Worm (Caenorhabditis elegans): ENCODE measurements around the gene clec-2.
"Not testable (repeated sequence)": the region's sequence is repeated elsewhere in the genome, so short reads cannot be mapped to it uniquely, and the experiment has no call there.

- TF ChIP-seq klf-2 (GFP tag; conservative IDR thresholded peaks at IDR 0.05); cog-1 (tag; optimal IDR thresholded peaks at IDR 0.05); ztf-23 (GFP tag; IDR thresholded peaks at IDR 0.05); flt-1 (GFP tag; IDR thresholded peaks at IDR 0.05); tab-1 (GFP tag; IDR thresholded peaks at IDR 0.05); ref-1 (GFP tag; conservative IDR thresholded peaks at IDR 0.05); med-1 (GFP tag; optimal IDR thresholded peaks at IDR 0.05; ENCODE audit: insufficient read depth); ztf-29 (GFP tag; IDR thresholded peaks at IDR 0.05); T22C8.4 (GFP tag; IDR thresholded peaks at IDR 0.05): not testable (repeated sequence)
Measured at ce11 chrII:3032480-3032879, 9.2 kb upstream of the clec-2 start, which contains the start of gene B0454.6.

Data from whole organism, midembryonic.